Fruit fly (Drosophila melanogaster): ENCODE measurements around the gene Tsp74F.

DNA sequence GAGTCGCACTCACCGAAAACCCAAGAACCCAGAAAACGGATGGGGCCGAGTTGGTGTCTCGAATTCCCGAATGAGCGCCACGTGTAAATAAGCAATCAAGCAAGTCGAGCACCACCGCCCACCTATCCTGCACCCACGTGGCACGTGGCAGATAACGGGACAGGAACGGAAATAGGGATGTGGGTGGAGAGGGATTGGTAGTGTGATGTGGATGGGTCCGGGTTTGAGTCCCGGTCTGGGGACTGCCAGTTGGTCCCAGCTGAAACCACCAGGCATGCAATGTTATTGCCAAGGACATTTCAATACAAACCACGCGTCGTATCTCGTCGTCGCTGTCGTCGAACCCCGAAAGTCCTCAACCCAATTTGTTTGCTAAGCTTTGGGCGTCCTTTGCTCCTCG lies 49.8 kb upstream of the Tsp74F start:
- TF ChIP-seq CG14655 (GFP tag; optimal IDR thresholded peaks at IDR 0.05) (no peak), Pif1A (GFP tag; optimal IDR thresholded peaks at IDR 0.05) (no peak), Ets98B (GFP tag; IDR thresholded peaks at IDR 0.05) (no peak), CG17806 (tag; optimal IDR thresholded peaks at IDR 0.05) (no peak), CG34367 (tag; optimal IDR thresholded peaks at IDR 0.05) (no peak), CG9948 (tag; optimal IDR thresholded peaks at IDR 0.05) (no peak), fd96Ca (GFP tag; IDR thresholded peaks at IDR 0.05) (no peak), CG10348 (GFP tag; IDR thresholded peaks at IDR 0.05) (no peak), CG4496 (GFP tag; IDR thresholded peaks at IDR 0.05) (no peak), D1 (tag; optimal IDR thresholded peaks at IDR 0.05) (no peak), CG13204 (GFP tag; optimal IDR thresholded peaks at IDR 0.05) (no peak)

Measured in whole organism, pupa.